Worm (Caenorhabditis elegans) whole organism, young adult: Measurements from ENCODE around the gene C55B6.5.

Experiments
- B0035.1 ChIP-seq: sonication (generic microtip); optimal IDR thresholded peaks from 2 replicates; lab custom pipeline; 2016; ENCODE audit warnings: missing genetic modification characterization, mild to moderate bottlenecking, missing compliant biosample characterization, missing genotype, missing genetic modification reagents
- B0261.1 ChIP-seq: sonication (generic microtip); optimal IDR thresholded peaks from 2 replicates; lab custom pipeline; 2016; ENCODE audit warnings: mild to moderate bottlenecking, missing genetic modification characterization, moderate library complexity, missing compliant biosample characterization
- C17E4.6 ChIP-seq: fragments of 200-800 bp; sonication (Bioruptor generic); IDR thresholded peaks from 2 replicates; pipeline ENCODE4 v1.3.6; 2022; ENCODE audit warnings: missing genetic modification reagents, missing genetic modification characterization, missing compliant biosample characterization
- F49E8.2 ChIP-seq: sonication (generic microtip); optimal IDR thresholded peaks from 3 replicates; lab custom pipeline; 2017; ENCODE audit warnings: missing genetic modification characterization, mild to moderate bottlenecking, missing compliant biosample characterization, antibody characterized with exemption, moderate library complexity; ENCODE audit not compliant: insufficient read depth
- F55B11.4 ChIP-seq: sonication (generic microtip); optimal IDR thresholded peaks from 2 replicates; lab custom pipeline; 2016; ENCODE audit warnings: missing compliant biosample characterization, missing genetic modification characterization, borderline replicate concordance; ENCODE audit not compliant: insufficient read depth
- F57C9.4 ChIP-seq: sonication (generic microtip); optimal IDR thresholded peaks from 2 replicates; lab custom pipeline; 2017; ENCODE audit warnings: mild to moderate bottlenecking, missing genetic modification characterization, missing compliant biosample characterization
- K12H6.12 ChIP-seq: fragments of 200-800 bp; sonication (Bioruptor generic); optimal IDR thresholded peaks from 2 replicates; lab custom pipeline; 2018; ENCODE audit warnings: mild to moderate bottlenecking, missing genetic modification characterization, missing compliant biosample characterization
- T07F8.4 ChIP-seq: sonication (generic microtip); optimal IDR thresholded peaks from 2 replicates; lab custom pipeline; 2016; ENCODE audit warnings: mild to moderate bottlenecking, missing genetic modification characterization, moderate library complexity, missing compliant biosample characterization
- Y53G8AR.9 ChIP-seq: fragments of 200-800 bp; sonication (Bioruptor generic); conservative IDR thresholded peaks from 2 replicates; pipeline ENCODE4 v1.3.6; 2022; ENCODE audit warnings: missing genetic modification reagents, missing genetic modification characterization, missing compliant biosample characterization
- attf-6 ChIP-seq: fragments of 200-800 bp; sonication (Bioruptor generic); IDR thresholded peaks from 2 replicates; pipeline ENCODE4 v1.3.6; 2022; ENCODE audit warnings: missing genetic modification reagents, missing genetic modification characterization, missing compliant biosample characterization
- ccch-3 ChIP-seq: fragments of 200-800 bp; sonication (Bioruptor generic); optimal IDR thresholded peaks from 2 replicates; lab custom pipeline; 2018; ENCODE audit warnings: mild to moderate bottlenecking, missing genetic modification characterization, missing compliant biosample characterization
- cebp-1 ChIP-seq, 2 experiments: fragments of 200-800 bp in 1 of 2; sonication (Bioruptor generic) in 1 of 2; sonication (generic microtip) in 1 of 2; IDR thresholded peaks in 1 of 2; optimal IDR thresholded peaks in 1 of 2; 2 replicates each; pipeline versions ENCODE4 v1.3.6 to Lab custom; 2017 to 2022; ENCODE audit warnings: missing compliant biosample characterization in 2 of 2, missing genetic modification characterization in 2 of 2, mild to moderate bottlenecking in 1 of 2, missing genetic modification reagents in 1 of 2, moderate library complexity in 1 of 2
- cebp-2 ChIP-seq: fragments of 200-800 bp; sonication (Bioruptor generic); IDR thresholded peaks from 2 replicates; pipeline ENCODE4 v1.3.6; 2022; ENCODE audit warnings: missing genetic modification characterization, missing compliant biosample characterization
- ceh-27 ChIP-seq: fragments of 200-800 bp; sonication (Bioruptor generic); optimal IDR thresholded peaks from 2 replicates; lab custom pipeline; 2018; ENCODE audit warnings: mild to moderate bottlenecking, missing genetic modification characterization, moderate library complexity, missing compliant biosample characterization
- ceh-40 ChIP-seq: fragments of 200-800 bp; sonication (Bioruptor generic); IDR thresholded peaks from 2 replicates; pipeline ENCODE4 v1.3.6; 2022; ENCODE audit warnings: missing genetic modification characterization, missing compliant biosample characterization
- ceh-58 ChIP-seq: fragments of 200-800 bp; sonication (Bioruptor generic); IDR thresholded peaks from 2 replicates; pipeline ENCODE4 v1.3.6; 2022; ENCODE audit warnings: missing genetic modification characterization, missing compliant biosample characterization
- dpl-1 ChIP-seq: fragments of 150-350 bp; optimal IDR thresholded peaks from 2 replicates; lab custom pipeline; 2014; ENCODE audit warnings: missing biosample characterization, missing genetic modification reagents, missing genetic modification characterization
- egl-18 ChIP-seq: fragments of 200-800 bp; sonication (Bioruptor generic); IDR thresholded peaks from 2 replicates; pipeline ENCODE4 v1.3.6; 2022; ENCODE audit warnings: missing genetic modification reagents, missing genetic modification characterization, missing compliant biosample characterization
- ets-4 ChIP-seq: fragments of 200-800 bp; sonication (Bioruptor generic); optimal IDR thresholded peaks from 2 replicates; lab custom pipeline; 2018; ENCODE audit warnings: mild to moderate bottlenecking, missing genetic modification characterization, missing compliant biosample characterization
- hlh-26 ChIP-seq: fragments of 200-800 bp; sonication (Bioruptor generic); conservative IDR thresholded peaks from 2 replicates; pipeline ENCODE4 v1.3.6; 2022; ENCODE audit warnings: missing genetic modification reagents, missing genetic modification characterization, missing compliant biosample characterization
- hmg-20 ChIP-seq: fragments of 200-800 bp; sonication (Bioruptor generic); IDR thresholded peaks from 2 replicates; pipeline ENCODE4 v1.3.6; 2022; ENCODE audit warnings: missing genetic modification reagents, missing genetic modification characterization, missing compliant biosample characterization
- hrde-1 ChIP-seq: sonication (generic microtip); optimal IDR thresholded peaks from 2 replicates; lab custom pipeline; 2016; ENCODE audit warnings: missing genetic modification characterization, mild to moderate bottlenecking, missing compliant biosample characterization, moderate library complexity, missing genotype, missing genetic modification reagents, borderline replicate concordance
- lag-1 ChIP-seq: fragments of 200-800 bp; sonication (Bioruptor generic); IDR thresholded peaks from 2 replicates; pipeline ENCODE4 v1.3.6; 2022; ENCODE audit warnings: missing genetic modification reagents, missing genetic modification characterization, missing compliant biosample characterization
- let-607 ChIP-seq, 2 experiments: fragments of 200-800 bp in 1 of 2; sonication (Bioruptor generic) in 1 of 2; sonication (generic microtip) in 1 of 2; optimal IDR thresholded peaks; 2 replicates each; lab custom pipeline; 2016 to 2018; ENCODE audit warnings: mild to moderate bottlenecking in 2 of 2, missing compliant biosample characterization in 2 of 2, missing genetic modification characterization in 2 of 2, moderate library complexity in 2 of 2, missing genotype in 1 of 2
- lin-40 ChIP-seq: sonication (generic microtip); optimal IDR thresholded peaks from 2 replicates; lab custom pipeline; 2016; ENCODE audit warnings: missing genetic modification characterization, mild to moderate bottlenecking, missing compliant biosample characterization, missing genotype, missing genetic modification reagents
- madf-3 ChIP-seq: fragments of 200-800 bp; sonication (Bioruptor generic); IDR thresholded peaks from 2 replicates; pipeline ENCODE4 v1.3.6; 2022; ENCODE audit warnings: missing genetic modification reagents, missing genetic modification characterization, missing compliant biosample characterization
- madf-6 ChIP-seq: fragments of 200-800 bp; sonication (Bioruptor generic); IDR thresholded peaks from 2 replicates; pipeline ENCODE4 v1.3.6; 2022; ENCODE audit warnings: missing genetic modification reagents, missing genetic modification characterization, missing compliant biosample characterization
- nfyb-1 ChIP-seq: fragments of 200-800 bp; sonication (Bioruptor generic); IDR thresholded peaks from 2 replicates; pipeline ENCODE4 v1.3.6; 2022; ENCODE audit warnings: missing genetic modification reagents, missing genetic modification characterization, missing compliant biosample characterization
- nhr-120 ChIP-seq: fragments of 200-800 bp; sonication (Bioruptor generic); IDR thresholded peaks from 2 replicates; pipeline ENCODE4 v1.3.6; 2022; ENCODE audit warnings: missing genetic modification characterization, missing compliant biosample characterization
- nhr-179 ChIP-seq: sonication (generic microtip); optimal IDR thresholded peaks from 2 replicates; lab custom pipeline; 2016; ENCODE audit warnings: mild to moderate bottlenecking, missing genetic modification characterization, missing compliant biosample characterization
- nhr-80 ChIP-seq: sonication (generic microtip); optimal IDR thresholded peaks from 2 replicates; lab custom pipeline; 2016; ENCODE audit warnings: missing genetic modification characterization, missing compliant biosample characterization
- rcor-1 ChIP-seq: fragments of 200-800 bp; sonication (Bioruptor generic); IDR thresholded peaks from 2 replicates; pipeline ENCODE4 v1.3.6; 2022; ENCODE audit warnings: missing genetic modification reagents, missing genetic modification characterization, missing compliant biosample characterization
- snpc-1.1 ChIP-seq: sonication (generic microtip); optimal IDR thresholded peaks from 2 replicates; lab custom pipeline; 2017; ENCODE audit warnings: missing genetic modification characterization, mild to moderate bottlenecking, missing compliant biosample characterization, antibody characterized with exemption, moderate library complexity, missing genotype, missing genetic modification reagents; ENCODE audit not compliant: insufficient read depth
- snpc-3.4 ChIP-seq: sonication (generic microtip); optimal IDR thresholded peaks from 2 replicates; lab custom pipeline; 2017; ENCODE audit warnings: missing genetic modification characterization, mild to moderate bottlenecking, missing compliant biosample characterization, antibody characterized with exemption, moderate library complexity, missing genotype, missing genetic modification reagents
- sptf-2 ChIP-seq: fragments of 200-800 bp; sonication (Bioruptor generic); optimal IDR thresholded peaks from 2 replicates; lab custom pipeline; 2018; ENCODE audit warnings: mild to moderate bottlenecking, missing genetic modification characterization, missing compliant biosample characterization
- unc-130 ChIP-seq: sonication (generic microtip); optimal IDR thresholded peaks from 2 replicates; lab custom pipeline; 2016; ENCODE audit warnings: missing genetic modification reagents, missing genetic modification characterization, missing compliant biosample characterization
- unc-62 ChIP-seq: fragments of 150-350 bp; optimal IDR thresholded peaks from 2 replicates; lab custom pipeline; 2014; ENCODE audit warnings: missing biosample characterization, missing genetic modification reagents, missing genetic modification characterization
- xnd-1 ChIP-seq: sonication (generic microtip); optimal IDR thresholded peaks from 2 replicates; lab custom pipeline; 2016; ENCODE audit warnings: missing genotype, missing genetic modification reagents, missing genetic modification characterization, missing compliant biosample characterization
- zim-3 ChIP-seq: sonication (generic microtip); optimal IDR thresholded peaks from 2 replicates; lab custom pipeline; 2017; ENCODE audit warnings: mild to moderate bottlenecking, missing genetic modification characterization, moderate library complexity, missing compliant biosample characterization
- ztf-22 ChIP-seq: fragments of 200-800 bp; sonication (Bioruptor generic); optimal IDR thresholded peaks from 2 replicates; lab custom pipeline; 2018; ENCODE audit warnings: mild to moderate bottlenecking, missing genetic modification characterization, moderate library complexity, missing compliant biosample characterization
- ztf-25 ChIP-seq: fragments of 200-800 bp; sonication (Bioruptor generic); IDR thresholded peaks from 2 replicates; pipeline ENCODE4 v1.3.6; 2022; ENCODE audit warnings: missing genetic modification reagents, missing genetic modification characterization, missing compliant biosample characterization
- ztf-28 ChIP-seq: fragments of 200-800 bp; sonication (Bioruptor generic); IDR thresholded peaks from 2 replicates; pipeline ENCODE4 v1.3.6; 2022; ENCODE audit warnings: missing genetic modification reagents, missing genetic modification characterization, missing compliant biosample characterization

C55B6.5 gene

ce11 chrX:7233127-7234073, 28.3 kb upstream of the C55B6.5 start:
- peak; percentile 70 for TF ChIP-seq nhr-80 (tag; lab: Kevin White, UChicago)
- TF ChIP-seq attf-6 (GFP tag; lab: Robert Waterston, UW), result no peak
- TF ChIP-seq let-607 (tag; optimal IDR thresholded peaks at IDR 0.05; lab: Kevin White, UChicago), result peak in 1 of 2 experiments; percentile 21
- TF ChIP-seq nfyb-1 (GFP tag; lab: Robert Waterston, UW), result 0 out of 2 replicates have a peak, but pooled peaks have one; percentile 40
- 0 out of 2 replicates have a peak, but pooled peaks have one; percentile 42 for TF ChIP-seq Y53G8AR.9
- TF ChIP-seq hrde-1 (tag; lab: Kevin White, UChicago), result no peak

ce11 chrX:7232158-7232822, 27.2 kb upstream of the C55B6.5 start:
- peak; percentile 80 for TF ChIP-seq madf-6 (GFP tag; lab: Robert Waterston, UW)
- TF ChIP-seq cebp-2 (GFP tag; lab: Robert Waterston, UW), result no peak
- TF ChIP-seq egl-18 (GFP tag; lab: Robert Waterston, UW), result no peak
- no peak for TF ChIP-seq F57C9.4 (tag; lab: Kevin White, UChicago)
- no peak for TF ChIP-seq Y53G8AR.9
- no peak for TF ChIP-seq madf-3 (GFP tag; lab: Robert Waterston, UW)
- no peak for TF ChIP-seq lag-1
- no peak for TF ChIP-seq nhr-179
- TF ChIP-seq F55B11.4 (tag; lab: Kevin White, UChicago), result no peak
- TF ChIP-seq unc-130 (GFP tag; lab: Kevin White, UChicago), result no peak
- TF ChIP-seq B0035.1, result no peak
- TF ChIP-seq hmg-20 (GFP tag; lab: Robert Waterston, UW), result no peak
- TF ChIP-seq zim-3, result no peak
- no peak for TF ChIP-seq hlh-26
- TF ChIP-seq sptf-2 (GFP tag; lab: Kevin White, UChicago), result no peak
- TF ChIP-seq ccch-3 (GFP tag; lab: Kevin White, UChicago), result no peak
- TF ChIP-seq T07F8.4 (tag; lab: Kevin White, UChicago), result no peak
- TF ChIP-seq ceh-58 (GFP tag; lab: Robert Waterston, UW), result no peak
- no peak for TF ChIP-seq snpc-1.1 (tag; lab: Kevin White, UChicago)
- TF ChIP-seq ztf-28 (GFP tag; lab: Robert Waterston, UW), result 0 out of 2 replicates have a peak, but pooled peaks have one; percentile 45
- TF ChIP-seq F49E8.2, result no peak
- TF ChIP-seq attf-6 (GFP tag; lab: Robert Waterston, UW), result no peak
- TF ChIP-seq hrde-1 (tag; lab: Kevin White, UChicago), result no peak
- TF ChIP-seq B0261.1 (tag; lab: Kevin White, UChicago), result no peak
- no peak for TF ChIP-seq ztf-25 (GFP tag; lab: Robert Waterston, UW)
- TF ChIP-seq unc-62 (GFP tag; lab: Kevin White, UChicago), result no peak
- peak; percentile 40 for TF ChIP-seq xnd-1 (tag; lab: Kevin White, UChicago)
- peak; percentile 31 for TF ChIP-seq K12H6.12 (tag; lab: Kevin White, UChicago)
- TF ChIP-seq snpc-3.4 (tag; lab: Kevin White, UChicago), result no peak
- no peak for TF ChIP-seq ceh-40 (GFP tag; lab: Robert Waterston, UW)
- no peak for TF ChIP-seq C17E4.6
- TF ChIP-seq dpl-1 (GFP tag; lab: Kevin White, UChicago), result peak; percentile 5
- no peak for TF ChIP-seq nhr-120
- TF ChIP-seq rcor-1 (GFP tag; lab: Robert Waterston, UW), result no peak
- TF ChIP-seq ztf-22 (GFP tag; lab: Kevin White, UChicago), result no peak
- TF ChIP-seq lin-40 (tag; lab: Kevin White, UChicago), result no peak
- TF ChIP-seq cebp-1 (GFP tag; IDR thresholded peaks at IDR 0.05; lab: Robert Waterston, UW), result no peak
- TF ChIP-seq cebp-1 (tag; optimal IDR thresholded peaks at IDR 0.05; lab: Kevin White, UChicago), result peak; percentile 51
- TF ChIP-seq ets-4 (GFP tag; lab: Kevin White, UChicago), result no peak
- TF ChIP-seq ceh-27 (GFP tag; lab: Kevin White, UChicago), result no peak
